Fruit fly (Drosophila melanogaster): Measurements from ENCODE around the gene CG8578.
A peak's percentile ranks its signal among the peaks of the same experiment; 100 is the strongest.

CG8578 gene

dm6 chrX:15891606-15892345 lies 47.5 kb downstream of the CG8578 start, which contains the start of gene shi (continued):
- TF ChIP-seq jumu (GFP tag; optimal IDR thresholded peaks at IDR 0.05) (peak; percentile 0), Dref (GFP tag; IDR thresholded peaks at IDR 0.05) (peak; percentile 96), Awh (GFP tag; IDR thresholded peaks at IDR 0.05) (no peak), knrl (GFP tag; IDR thresholded peaks at IDR 0.05; ENCODE audit: partially characterized antibody) (peak; percentile 97), Fer3 (tag; optimal IDR thresholded peaks at IDR 0.05) (peak; percentile 9), CG4854 (GFP tag; optimal IDR thresholded peaks at IDR 0.05) (no peak), H2.0 (GFP tag; IDR thresholded peaks at IDR 0.05) (no peak), tup (GFP tag; optimal IDR thresholded peaks at IDR 0.05) (no peak), CG10209 (GFP tag; optimal IDR thresholded peaks at IDR 0.05) (no peak)

dm6 chrX:15893732-15894264 lies 49.5 kb downstream of the CG8578 start:
- TF ChIP-seq crol (GFP tag; IDR thresholded peaks at IDR 0.05) (0 out of 2 replicates have a peak, but pooled peaks have one; percentile 39), Doc3 (GFP tag; IDR thresholded peaks at IDR 0.05; ENCODE audit: partially characterized antibody) (no peak), CTCF (GFP tag; optimal IDR thresholded peaks at IDR 0.05) (no peak), Pdp1 (GFP tag; optimal IDR thresholded peaks at IDR 0.05) (peak in 1 of 2 experiments; percentile 69), twi (tag; optimal IDR thresholded peaks at IDR 0.05) (no peak), CG7372 (GFP tag; IDR thresholded peaks at IDR 0.05) (no peak), Ets65A (GFP tag) (no peak), pho (GFP tag; optimal IDR thresholded peaks at IDR 0.05) (no peak), H15 (GFP tag; IDR thresholded peaks at IDR 0.05) (no peak), cas (GFP tag; IDR thresholded peaks at IDR 0.05) (no peak), jing (GFP tag; optimal IDR thresholded peaks at IDR 0.05) (no peak), hth (optimal IDR thresholded peaks at IDR 0.05) (no peak), sens (GFP tag) (peak; percentile 66), ham (GFP tag; IDR thresholded peaks at IDR 0.05) (no peak), Adf1 (GFP tag; IDR thresholded peaks at IDR 0.05) (no peak), Sox100B (GFP tag; optimal IDR thresholded peaks at IDR 0.05) (peak; percentile 15), CG12104 (GFP tag; optimal IDR thresholded peaks at IDR 0.05) (no peak), CG2889 (GFP tag; IDR thresholded peaks at IDR 0.05) (no peak), CG18476 (GFP tag; optimal IDR thresholded peaks at IDR 0.05) (no peak), sc (optimal IDR thresholded peaks at IDR 0.05) (no peak), sc (GFP tag; optimal IDR thresholded peaks at IDR 0.05) (no peak), tin (GFP tag; optimal IDR thresholded peaks at IDR 0.05) (no peak), CG9437 (GFP tag; optimal IDR thresholded peaks at IDR 0.05) (no peak), Elba2 (GFP tag; optimal IDR thresholded peaks at IDR 0.05) (no peak), sisA (GFP tag; IDR thresholded peaks at IDR 0.05) (no peak), CG4854 (GFP tag; optimal IDR thresholded peaks at IDR 0.05) (no peak), CG3838 (GFP tag; optimal IDR thresholded peaks at IDR 0.05) (no peak), exex (tag; optimal IDR thresholded peaks at IDR 0.05) (no peak), hkb (optimal IDR thresholded peaks at IDR 0.05) (no peak), hkb (GFP tag; IDR thresholded peaks at IDR 0.05) (peak; percentile 7; the same call in 1 of the 2 replicates), onecut (GFP tag; IDR thresholded peaks at IDR 0.05) (peak; percentile 35; the same call in 1 of the 2 replicates), mam (GFP tag; optimal IDR thresholded peaks at IDR 0.05) (no peak), BtbVII (GFP tag; optimal IDR thresholded peaks at IDR 0.05) (no peak), Asciz (GFP tag; optimal IDR thresholded peaks at IDR 0.05) (peak; percentile 50), CG17359 (tag; optimal IDR thresholded peaks at IDR 0.05) (peak; percentile 33), rib (GFP tag; IDR thresholded peaks at IDR 0.05) (no peak), CG17802 (tag; optimal IDR thresholded peaks at IDR 0.05) (no peak), Aef1 (GFP tag; IDR thresholded peaks at IDR 0.05) (no peak), Lhr (GFP tag; optimal IDR thresholded peaks at IDR 0.05) (no peak), btn (GFP tag; optimal IDR thresholded peaks at IDR 0.05) (no peak), insv (GFP tag; optimal IDR thresholded peaks at IDR 0.05) (no peak), Lim3 (GFP tag; IDR thresholded peaks at IDR 0.05) (no peak)

Data from whole organism, embryonic.